Worm (Caenorhabditis elegans) whole organism, L4 larva: ENCODE results near the gene D1005.4.

Experiments used
- F37D6.2 ChIP-seq: sonication (generic microtip); optimal IDR thresholded peaks from 2 replicates; lab custom pipeline; 2016; ENCODE audit warnings: mild to moderate bottlenecking, missing genetic modification characterization, missing compliant biosample characterization
- R02D3.7 ChIP-seq: fragments of 150-350 bp; sonication (generic microtip); optimal IDR thresholded peaks from 3 replicates; lab custom pipeline; 2014; ENCODE audit warnings: missing biosample characterization, missing genetic modification characterization
- Y48G9A.11 ChIP-seq: fragments of 200-800 bp; sonication (Bioruptor generic); IDR thresholded peaks from 2 replicates; pipeline ENCODE4 v1.3.6; 2022; ENCODE audit warnings: missing genetic modification reagents, missing genetic modification characterization, missing compliant biosample characterization
- fkh-10 ChIP-seq: fragments of 150-350 bp; optimal IDR thresholded peaks from 2 replicates; lab custom pipeline; 2014; ENCODE audit warnings: missing biosample characterization, missing genetic modification reagents, missing genetic modification characterization
- fos-1 ChIP-seq: fragments of 150-350 bp; optimal IDR thresholded peaks from 2 replicates; lab custom pipeline; 2014; ENCODE audit warnings: missing biosample characterization, missing genetic modification characterization
- madf-9 ChIP-seq: fragments of 200-800 bp; sonication (Bioruptor generic); conservative IDR thresholded peaks from 2 replicates; pipeline ENCODE4 v1.3.6; 2022; ENCODE audit warnings: missing genetic modification reagents, missing genetic modification characterization, missing compliant biosample characterization
- mdl-1 ChIP-seq, 2 experiments: fragments of 150-350 bp in 1 of 2; sonication (generic microtip) in 1 of 2; optimal IDR thresholded peaks; 2 replicates each; lab custom pipeline; 2014 to 2017; ENCODE audit warnings: missing biosample characterization in 2 of 2, missing genetic modification characterization in 2 of 2
- spr-1 ChIP-seq: sonication (generic microtip); optimal IDR thresholded peaks from 2 replicates; lab custom pipeline; 2016; ENCODE audit warnings: mild to moderate bottlenecking, missing genetic modification characterization, missing compliant biosample characterization
- ztf-11 ChIP-seq: fragments of 150-350 bp; optimal IDR thresholded peaks from 2 replicates; lab custom pipeline; 2014; ENCODE audit warnings: missing biosample characterization, missing genetic modification characterization

ce11 chrX:1451240-1451639, 34.4 kb downstream of the D1005.4 start:
- TF ChIP-seq madf-9, result no peak
- TF ChIP-seq fkh-10 (GFP tag; lab: Kevin White, UChicago), result no peak
- no peak for TF ChIP-seq fos-1 (tag; lab: Kevin White, UChicago)
- no peak for TF ChIP-seq spr-1
- TF ChIP-seq mdl-1 (tag; optimal IDR thresholded peaks at IDR 0.05; lab: Kevin White, UChicago), result no peak
- no peak for TF ChIP-seq Y48G9A.11 (GFP tag; lab: Robert Waterston, UW)
- TF ChIP-seq R02D3.7 (tag; lab: Kevin White, UChicago), result no peak
- no peak for TF ChIP-seq F37D6.2 (tag; lab: Kevin White, UChicago)
- no peak for TF ChIP-seq ztf-11 (tag; lab: Kevin White, UChicago)
